Worm (Caenorhabditis elegans) whole organism, young adult: ENCODE measurements around the gene ZK1193.2.

Source experiments
- B0336.3 ChIP-seq: fragments of 200-800 bp; sonication (Bioruptor generic); IDR thresholded peaks from 2 replicates; pipeline ENCODE4 v1.3.6; 2022; ENCODE audit warnings: missing genetic modification characterization, missing compliant biosample characterization
- C06A6.2 ChIP-seq: fragments of 200-800 bp; sonication (Bioruptor generic); conservative IDR thresholded peaks from 2 replicates; pipeline ENCODE4 v1.3.6; 2022; ENCODE audit warnings: missing genetic modification characterization, missing compliant biosample characterization
- D2030.7 ChIP-seq: fragments of 200-800 bp; sonication (Bioruptor generic); IDR thresholded peaks from 2 replicates; pipeline ENCODE4 v1.3.6; 2022; ENCODE audit warnings: missing genetic modification reagents, missing genetic modification characterization, missing compliant biosample characterization
- F23B12.7 ChIP-seq: sonication (generic microtip); optimal IDR thresholded peaks from 2 replicates; lab custom pipeline; 2017; ENCODE audit warnings: missing genetic modification characterization, mild to moderate bottlenecking, missing compliant biosample characterization, antibody characterized with exemption, moderate library complexity; ENCODE audit not compliant: insufficient read depth
- F33H1.4 ChIP-seq: fragments of 200-800 bp; sonication (Bioruptor generic); IDR thresholded peaks from 2 replicates; pipeline ENCODE4 v1.3.6; 2022; ENCODE audit warnings: missing genetic modification reagents, missing genetic modification characterization, missing compliant biosample characterization
- F55B11.4 ChIP-seq: sonication (generic microtip); optimal IDR thresholded peaks from 2 replicates; lab custom pipeline; 2016; ENCODE audit warnings: missing compliant biosample characterization, missing genetic modification characterization, borderline replicate concordance; ENCODE audit not compliant: insufficient read depth
- K11D2.4 ChIP-seq: fragments of 200-800 bp; sonication (Bioruptor generic); IDR thresholded peaks from 2 replicates; pipeline ENCODE4 v1.3.6; 2022; ENCODE audit warnings: missing genetic modification reagents, missing genetic modification characterization, missing compliant biosample characterization
- Y67H2A.10 ChIP-seq: fragments of 200-800 bp; sonication (Bioruptor generic); conservative IDR thresholded peaks from 2 replicates; pipeline ENCODE4 v1.3.6; 2022; ENCODE audit warnings: missing genetic modification reagents, missing genetic modification characterization, missing compliant biosample characterization
- ZK185.1 ChIP-seq: sonication (generic microtip); optimal IDR thresholded peaks from 2 replicates; lab custom pipeline; 2016; ENCODE audit warnings: mild to moderate bottlenecking, missing genetic modification characterization, missing compliant biosample characterization; ENCODE audit not compliant: poor library complexity, severe bottlenecking
- aptf-3 ChIP-seq: fragments of 200-800 bp; sonication (Bioruptor generic); IDR thresholded peaks from 2 replicates; pipeline ENCODE4 v1.3.6; 2022; ENCODE audit warnings: missing genetic modification characterization, missing compliant biosample characterization
- atf-7 ChIP-seq: sonication (generic microtip); optimal IDR thresholded peaks from 2 replicates; lab custom pipeline; 2017; ENCODE audit warnings: mild to moderate bottlenecking, missing genetic modification characterization, missing compliant biosample characterization
- athp-1 ChIP-seq: sonication (generic microtip); optimal IDR thresholded peaks from 2 replicates; lab custom pipeline; 2017; ENCODE audit warnings: mild to moderate bottlenecking, missing genetic modification characterization, missing compliant biosample characterization
- bed-1 ChIP-seq: fragments of 200-800 bp; sonication (Bioruptor generic); IDR thresholded peaks from 2 replicates; pipeline ENCODE4 v1.3.6; 2022; ENCODE audit warnings: missing genetic modification reagents, missing genetic modification characterization, missing compliant biosample characterization
- bed-2 ChIP-seq: fragments of 200-800 bp; sonication (Bioruptor generic); IDR thresholded peaks from 2 replicates; pipeline ENCODE4 v1.3.6; 2022; ENCODE audit warnings: missing genetic modification reagents, missing genetic modification characterization, missing compliant biosample characterization
- cebp-2 ChIP-seq: fragments of 200-800 bp; sonication (Bioruptor generic); IDR thresholded peaks from 2 replicates; pipeline ENCODE4 v1.3.6; 2022; ENCODE audit warnings: missing genetic modification characterization, missing compliant biosample characterization
- ceh-100 ChIP-seq: fragments of 200-800 bp; sonication (Bioruptor generic); IDR thresholded peaks from 2 replicates; pipeline ENCODE4 v1.3.6; 2022; ENCODE audit warnings: missing genetic modification reagents, missing genetic modification characterization, missing compliant biosample characterization
- ceh-40 ChIP-seq: fragments of 200-800 bp; sonication (Bioruptor generic); IDR thresholded peaks from 2 replicates; pipeline ENCODE4 v1.3.6; 2022; ENCODE audit warnings: missing genetic modification characterization, missing compliant biosample characterization
- ceh-91 ChIP-seq: fragments of 200-800 bp; sonication (Bioruptor generic); IDR thresholded peaks from 2 replicates; pipeline ENCODE4 v1.3.6; 2022; ENCODE audit warnings: missing genetic modification reagents, missing genetic modification characterization, missing compliant biosample characterization
- die-1 ChIP-seq: sonication (generic microtip); optimal IDR thresholded peaks from 2 replicates; lab custom pipeline; 2016; ENCODE audit warnings: missing genotype, mild to moderate bottlenecking, missing genetic modification characterization, missing compliant biosample characterization
- dox-1 ChIP-seq: fragments of 200-800 bp; sonication (Bioruptor generic); IDR thresholded peaks from 2 replicates; pipeline ENCODE4 v1.3.6; 2022; ENCODE audit warnings: missing genetic modification reagents, missing genetic modification characterization, missing compliant biosample characterization
- dpl-1 ChIP-seq: fragments of 150-350 bp; optimal IDR thresholded peaks from 2 replicates; lab custom pipeline; 2014; ENCODE audit warnings: missing biosample characterization, missing genetic modification reagents, missing genetic modification characterization
- egl-18 ChIP-seq: fragments of 200-800 bp; sonication (Bioruptor generic); IDR thresholded peaks from 2 replicates; pipeline ENCODE4 v1.3.6; 2022; ENCODE audit warnings: missing genetic modification reagents, missing genetic modification characterization, missing compliant biosample characterization
- ekl-4 ChIP-seq: fragments of 200-800 bp; sonication (Bioruptor generic); IDR thresholded peaks from 2 replicates; pipeline ENCODE4 v1.3.6; 2022; ENCODE audit warnings: missing genetic modification reagents, missing genetic modification characterization, missing compliant biosample characterization
- him-1 ChIP-seq: sonication (generic microtip); optimal IDR thresholded peaks from 2 replicates; lab custom pipeline; 2016; ENCODE audit warnings: missing genotype, missing genetic modification reagents, missing genetic modification characterization, missing compliant biosample characterization
- hlh-12 ChIP-seq: sonication (generic microtip); optimal IDR thresholded peaks from 2 replicates; lab custom pipeline; 2016; ENCODE audit warnings: missing genetic modification characterization, missing compliant biosample characterization
- hmg-20 ChIP-seq: fragments of 200-800 bp; sonication (Bioruptor generic); IDR thresholded peaks from 2 replicates; pipeline ENCODE4 v1.3.6; 2022; ENCODE audit warnings: missing genetic modification reagents, missing genetic modification characterization, missing compliant biosample characterization
- lin-26 ChIP-seq: fragments of 200-800 bp; sonication (Bioruptor generic); IDR thresholded peaks from 2 replicates; pipeline ENCODE4 v1.3.6; 2022; ENCODE audit warnings: missing genetic modification reagents, missing genetic modification characterization, missing compliant biosample characterization
- lin-54 ChIP-seq: fragments of 200-800 bp; sonication (Bioruptor generic); optimal IDR thresholded peaks from 2 replicates; lab custom pipeline; 2018; ENCODE audit warnings: mild to moderate bottlenecking, missing genetic modification characterization, missing compliant biosample characterization
- madf-3 ChIP-seq: fragments of 200-800 bp; sonication (Bioruptor generic); IDR thresholded peaks from 2 replicates; pipeline ENCODE4 v1.3.6; 2022; ENCODE audit warnings: missing genetic modification reagents, missing genetic modification characterization, missing compliant biosample characterization
- mel-28 ChIP-seq: sonication (generic microtip); optimal IDR thresholded peaks from 2 replicates; lab custom pipeline; 2016; ENCODE audit warnings: borderline replicate concordance, mild to moderate bottlenecking, missing genetic modification characterization, missing compliant biosample characterization
- mes-4 ChIP-seq: sonication (generic microtip); optimal IDR thresholded peaks from 2 replicates; lab custom pipeline; 2016; ENCODE audit warnings: missing genotype, missing genetic modification characterization, missing compliant biosample characterization
- nfya-1 ChIP-seq: sonication (generic microtip); optimal IDR thresholded peaks from 2 replicates; lab custom pipeline; 2017; ENCODE audit warnings: antibody characterized with exemption, missing compliant biosample characterization, missing genetic modification characterization, borderline replicate concordance; ENCODE audit not compliant: insufficient read depth
- nfya-2 ChIP-seq: fragments of 200-800 bp; sonication (Bioruptor generic); IDR thresholded peaks from 2 replicates; pipeline ENCODE4 v1.3.6; 2022; ENCODE audit warnings: missing genetic modification reagents, missing genetic modification characterization, missing compliant biosample characterization
- nhr-179 ChIP-seq: sonication (generic microtip); optimal IDR thresholded peaks from 2 replicates; lab custom pipeline; 2016; ENCODE audit warnings: mild to moderate bottlenecking, missing genetic modification characterization, missing compliant biosample characterization
- nhr-27 ChIP-seq: fragments of 200-800 bp; sonication (Bioruptor generic); optimal IDR thresholded peaks from 2 replicates; lab custom pipeline; 2018; ENCODE audit warnings: mild to moderate bottlenecking, missing genetic modification characterization, moderate library complexity, missing compliant biosample characterization
- repo-1 ChIP-seq: sonication (generic microtip); optimal IDR thresholded peaks from 2 replicates; lab custom pipeline; 2017; ENCODE audit warnings: mild to moderate bottlenecking, missing genetic modification characterization, missing compliant biosample characterization
- sdz-38 ChIP-seq: sonication (generic microtip); optimal IDR thresholded peaks from 2 replicates; lab custom pipeline; 2016; ENCODE audit warnings: missing genotype, missing genetic modification characterization, missing compliant biosample characterization
- snpc-1.1 ChIP-seq: sonication (generic microtip); optimal IDR thresholded peaks from 2 replicates; lab custom pipeline; 2017; ENCODE audit warnings: missing genetic modification characterization, mild to moderate bottlenecking, missing compliant biosample characterization, antibody characterized with exemption, moderate library complexity, missing genotype, missing genetic modification reagents; ENCODE audit not compliant: insufficient read depth
- somi-1 ChIP-seq: fragments of 200-800 bp; sonication (Bioruptor generic); optimal IDR thresholded peaks from 2 replicates; lab custom pipeline; 2018; ENCODE audit warnings: mild to moderate bottlenecking, missing genetic modification characterization, missing compliant biosample characterization
- sptf-2 ChIP-seq: fragments of 200-800 bp; sonication (Bioruptor generic); optimal IDR thresholded peaks from 2 replicates; lab custom pipeline; 2018; ENCODE audit warnings: mild to moderate bottlenecking, missing genetic modification characterization, missing compliant biosample characterization
- tbx-9 ChIP-seq: sonication (generic microtip); optimal IDR thresholded peaks from 2 replicates; lab custom pipeline; 2016; ENCODE audit warnings: borderline replicate concordance, missing genetic modification characterization, inconsistent platforms, missing compliant biosample characterization
- tlf-1 ChIP-seq: fragments of 200-800 bp; sonication (Bioruptor generic); optimal IDR thresholded peaks from 2 replicates; lab custom pipeline; 2018; ENCODE audit warnings: mild to moderate bottlenecking, missing genetic modification characterization, missing compliant biosample characterization
- unc-62 ChIP-seq: fragments of 150-350 bp; optimal IDR thresholded peaks from 2 replicates; lab custom pipeline; 2014; ENCODE audit warnings: missing biosample characterization, missing genetic modification reagents, missing genetic modification characterization
- xnd-1 ChIP-seq: sonication (generic microtip); optimal IDR thresholded peaks from 2 replicates; lab custom pipeline; 2016; ENCODE audit warnings: missing genotype, missing genetic modification reagents, missing genetic modification characterization, missing compliant biosample characterization
- zfh-2 ChIP-seq: fragments of 200-800 bp; sonication (Bioruptor generic); conservative IDR thresholded peaks from 2 replicates; pipeline ENCODE4 v1.3.6; 2022; ENCODE audit warnings: missing genetic modification reagents, missing genetic modification characterization, missing compliant biosample characterization
- ztf-26 ChIP-seq: sonication (generic microtip); optimal IDR thresholded peaks from 2 replicates; lab custom pipeline; 2017; ENCODE audit warnings: missing genetic modification characterization, missing compliant biosample characterization
- ztf-28 ChIP-seq: fragments of 200-800 bp; sonication (Bioruptor generic); IDR thresholded peaks from 2 replicates; pipeline ENCODE4 v1.3.6; 2022; ENCODE audit warnings: missing genetic modification reagents, missing genetic modification characterization, missing compliant biosample characterization
- ztf-3 ChIP-seq: fragments of 200-800 bp; sonication (Bioruptor generic); optimal IDR thresholded peaks from 2 replicates; lab custom pipeline; 2018; ENCODE audit warnings: mild to moderate bottlenecking, missing genetic modification characterization, missing compliant biosample characterization

ZK1193.2 gene

ce11 chrX:410073-410572 is 15.3 kb downstream of the ZK1193.2 start (continued):
- TF ChIP-seq xnd-1 (tag; lab: Kevin White, UChicago) (no peak), somi-1 (GFP tag; lab: Kevin White, UChicago) (peak; percentile 76), ceh-40 (GFP tag; lab: Robert Waterston, UW) (0 out of 2 replicates have a peak, but pooled peaks have one; percentile 42), ZK185.1 (tag; lab: Kevin White, UChicago) (peak; percentile 90), C06A6.2 (GFP tag; lab: Robert Waterston, UW) (peak; percentile 82; the same call in 1 of the 2 replicates), bed-1 (GFP tag; lab: Robert Waterston, UW) (0 out of 2 replicates have a peak, but pooled peaks have one; percentile 8), egl-18 (GFP tag; lab: Robert Waterston, UW) (peak; percentile 86), D2030.7 (GFP tag; lab: Robert Waterston, UW) (peak; percentile 70), K11D2.4 (GFP tag; lab: Robert Waterston, UW) (peak; percentile 89), lin-54 (GFP tag; lab: Kevin White, UChicago) (peak; percentile 68), lin-26 (GFP tag; lab: Robert Waterston, UW) (peak; percentile 86), nhr-27 (tag; lab: Kevin White, UChicago) (peak; percentile 35), dox-1 (peak; percentile 96), nfya-1 (tag; lab: Kevin White, UChicago) (no peak), ekl-4 (GFP tag; lab: Robert Waterston, UW) (peak; percentile 50; the same call in 1 of the 2 replicates), ceh-91 (no peak), die-1 (peak; percentile 90), sdz-38 (tag; lab: Kevin White, UChicago) (no peak), athp-1 (tag; lab: Kevin White, UChicago) (peak; percentile 64), repo-1 (tag; lab: Kevin White, UChicago) (peak; percentile 92), cebp-2 (no peak), Y67H2A.10 (GFP tag; lab: Robert Waterston, UW) (no peak), tlf-1 (GFP tag; lab: Kevin White, UChicago) (peak; percentile 69), nhr-179 (peak; percentile 39), ceh-100 (GFP tag; lab: Robert Waterston, UW) (no peak), atf-7 (peak; percentile 91), him-1 (tag; lab: Kevin White, UChicago) (peak; percentile 83), dpl-1 (no peak), nfya-2 (no peak), ztf-28 (GFP tag; lab: Robert Waterston, UW) (peak; percentile 39; the same call in 1 of the 2 replicates), snpc-1.1 (tag; lab: Kevin White, UChicago) (no peak), F33H1.4 (GFP tag; lab: Robert Waterston, UW) (no peak), mel-28 (no peak), F55B11.4 (tag; lab: Kevin White, UChicago) (no peak), hlh-12 (tag; lab: Kevin White, UChicago) (no peak), ztf-26 (tag; lab: Kevin White, UChicago) (peak; percentile 95), mes-4 (tag; lab: Kevin White, UChicago) (no peak), aptf-3 (GFP tag; lab: Robert Waterston, UW) (peak; percentile 92; the same call in 1 of the 2 replicates), unc-62 (GFP tag; lab: Kevin White, UChicago) (no peak), zfh-2 (GFP tag; lab: Robert Waterston, UW) (peak; percentile 92), bed-2 (peak; percentile 71; the same call in 1 of the 2 replicates), madf-3 (GFP tag; lab: Robert Waterston, UW) (no peak), ztf-3 (GFP tag; lab: Kevin White, UChicago) (peak; percentile 64), sptf-2 (GFP tag; lab: Kevin White, UChicago) (no peak), B0336.3 (GFP tag; lab: Robert Waterston, UW) (peak; percentile 96), hmg-20 (GFP tag; lab: Robert Waterston, UW) (peak; percentile 47; the same call in 1 of the 2 replicates), F23B12.7 (peak; percentile 58), tbx-9 (no peak)
